Fruit fly (Drosophila melanogaster) whole organism, embryonic: ENCODE data around the gene Hpd.
A peak's percentile ranks its signal among the peaks of the same experiment; 100 is the strongest.

Experiments
- Aef1 ChIP-seq: fragments of 200-800 bp; sonication (Bioruptor generic); IDR thresholded peaks from 3 replicates; pipeline ENCODE4 v1.3.6; 2022; ENCODE audit warnings: missing biosample characterization, missing genetic modification characterization
- Blimp-1 ChIP-seq: fragments of 200-800 bp; sonication (Bioruptor generic); optimal IDR thresholded peaks from 3 replicates; lab custom pipeline; 2018; ENCODE audit warnings: missing biosample characterization, missing genetic modification characterization, mild to moderate bottlenecking, moderate library complexity, missing genetic modification reagents
- C15 ChIP-seq: fragments of 200-800 bp; sonication (Bioruptor generic); IDR thresholded peaks from 3 replicates; pipeline ENCODE4 v1.3.6; 2022; ENCODE audit warnings: missing biosample characterization, missing genetic modification characterization
- CG10366 ChIP-seq: fragments of 200-800 bp; sonication (Bioruptor generic); IDR thresholded peaks from 2 replicates; pipeline ENCODE4 v1.3.6; 2022; ENCODE audit warnings: missing biosample characterization, missing genetic modification characterization
- CG11456 ChIP-seq: fragments of 200-800 bp; sonication (Bioruptor generic); IDR thresholded peaks from 3 replicates; pipeline ENCODE4 v1.3.6; 2022; ENCODE audit warnings: missing biosample characterization, missing genetic modification characterization
- CG11504 ChIP-seq: fragments of 200-800 bp; sonication (Bioruptor generic); optimal IDR thresholded peaks from 3 replicates; lab custom pipeline; 2019; ENCODE audit warnings: missing biosample characterization, mild to moderate bottlenecking, missing genetic modification characterization, moderate library complexity
- CG11696 ChIP-seq: fragments of 200-800 bp; sonication (Bioruptor generic); IDR thresholded peaks from 2 replicates; pipeline ENCODE4 v1.3.6; 2022; ENCODE audit warnings: missing biosample characterization, missing genetic modification characterization
- CG12769 ChIP-seq: fragments of 200-800 bp; sonication (Bioruptor generic); optimal IDR thresholded peaks from 2 replicates; lab custom pipeline; 2019; ENCODE audit warnings: missing biosample characterization, mild to moderate bottlenecking, missing genetic modification characterization, moderate library complexity
- CG15011 ChIP-seq: fragments of 200-800 bp; sonication (Bioruptor generic); optimal IDR thresholded peaks from 3 replicates; lab custom pipeline; 2018; ENCODE audit warnings: missing biosample characterization, mild to moderate bottlenecking, missing genetic modification characterization
- CG15269 ChIP-seq: fragments of 200-800 bp; sonication (Bioruptor generic); optimal IDR thresholded peaks from 2 replicates; lab custom pipeline; 2018; ENCODE audit warnings: missing biosample characterization, mild to moderate bottlenecking, missing genetic modification characterization, moderate library complexity
- CG17328 ChIP-seq: fragments of 200-800 bp; sonication (Bioruptor generic); IDR thresholded peaks from 2 replicates; pipeline ENCODE4 v1.3.6; 2022; ENCODE audit warnings: missing biosample characterization, missing genetic modification characterization
- CG2116 ChIP-seq: fragments of 200-800 bp; sonication (Bioruptor generic); optimal IDR thresholded peaks from 3 replicates; lab custom pipeline; 2018; ENCODE audit warnings: missing biosample characterization, mild to moderate bottlenecking, missing genetic modification characterization
- CG30431 ChIP-seq: fragments of 200-800 bp; sonication (Bioruptor generic); optimal IDR thresholded peaks from 2 replicates; lab custom pipeline; 2017; ENCODE audit warnings: missing biosample characterization, missing genetic modification characterization
- CG33213 ChIP-seq: fragments of 200-800 bp; sonication (Bioruptor generic); optimal IDR thresholded peaks from 3 replicates; lab custom pipeline; 2016; ENCODE audit warnings: missing biosample characterization, missing genetic modification characterization
- CG3838 ChIP-seq: fragments of 200-800 bp; sonication (Bioruptor generic); optimal IDR thresholded peaks from 3 replicates; lab custom pipeline; 2016; ENCODE audit warnings: missing biosample characterization, missing genetic modification characterization
- CG5953 ChIP-seq: fragments of 200-800 bp; sonication (Bioruptor generic); IDR thresholded peaks from 2 replicates; pipeline ENCODE4 v1.3.6; 2022; ENCODE audit warnings: missing biosample characterization, missing genetic modification characterization
- CG6765 ChIP-seq: fragments of 200-800 bp; sonication (Bioruptor generic); optimal IDR thresholded peaks from 3 replicates; lab custom pipeline; 2017; ENCODE audit warnings: missing biosample characterization, mild to moderate bottlenecking, missing genetic modification characterization
- CG7372 ChIP-seq: fragments of 200-800 bp; sonication (Bioruptor generic); IDR thresholded peaks from 2 replicates; pipeline ENCODE4 v1.3.6; 2022; ENCODE audit warnings: missing biosample characterization, missing genetic modification characterization
- CG7556 ChIP-seq: fragments of 200-800 bp; sonication (Bioruptor generic); optimal IDR thresholded peaks from 2 replicates; lab custom pipeline; 2017; ENCODE audit warnings: missing biosample characterization, mild to moderate bottlenecking, missing genetic modification characterization
- CG9215 ChIP-seq: fragments of 200-800 bp; sonication (Bioruptor generic); IDR thresholded peaks from 2 replicates; pipeline ENCODE4 v1.3.6; 2022; ENCODE audit warnings: missing biosample characterization, missing genetic modification characterization
- CG9437 ChIP-seq: fragments of 200-800 bp; sonication (Bioruptor generic); optimal IDR thresholded peaks from 2 replicates; lab custom pipeline; 2018; ENCODE audit warnings: missing biosample characterization, mild to moderate bottlenecking, missing genetic modification characterization
- CG9609 ChIP-seq: fragments of 200-800 bp; sonication (Bioruptor generic); optimal IDR thresholded peaks from 3 replicates; lab custom pipeline; 2016; ENCODE audit warnings: missing biosample characterization, missing genetic modification characterization
- CoRest ChIP-seq: fragments of 200-800 bp; sonication (Bioruptor generic); optimal IDR thresholded peaks from 3 replicates; lab custom pipeline; 2018; ENCODE audit warnings: missing biosample characterization, mild to moderate bottlenecking, missing genetic modification characterization, moderate library complexity
- Doc3 ChIP-seq: fragments of 200-800 bp; sonication (Bioruptor generic); IDR thresholded peaks from 3 replicates; pipeline ENCODE4 v1.3.6; 2022; ENCODE audit warnings: missing biosample characterization, missing genetic modification characterization; ENCODE audit not compliant: partially characterized antibody
- Hmx ChIP-seq: fragments of 200-800 bp; sonication (Bioruptor generic); optimal IDR thresholded peaks from 2 replicates; lab custom pipeline; 2016; ENCODE audit warnings: missing biosample characterization, missing genetic modification characterization
- Hr3 ChIP-seq: fragments of 200-800 bp; sonication (Bioruptor generic); optimal IDR thresholded peaks from 3 replicates; lab custom pipeline; 2016; ENCODE audit warnings: missing biosample characterization, missing genetic modification characterization
- Mad ChIP-seq: fragments of 200-800 bp; sonication (Bioruptor generic); optimal IDR thresholded peaks from 2 replicates; lab custom pipeline; 2016; ENCODE audit warnings: missing biosample characterization, missing genetic modification characterization
- Nf-YA ChIP-seq: fragments of 200-800 bp; sonication (Bioruptor generic); IDR thresholded peaks from 2 replicates; pipeline ENCODE4 v1.3.6; 2022; ENCODE audit warnings: missing biosample characterization, missing genetic modification characterization
- Nf-YB ChIP-seq: fragments of 200-800 bp; sonication (Bioruptor generic); optimal IDR thresholded peaks from 3 replicates; lab custom pipeline; 2019; ENCODE audit warnings: missing biosample characterization, mild to moderate bottlenecking, missing genetic modification characterization, moderate library complexity
- abd-A ChIP-seq: fragments of 200-800 bp; sonication (Bioruptor generic); optimal IDR thresholded peaks from 3 replicates; lab custom pipeline; 2019; ENCODE audit warnings: missing biosample characterization, mild to moderate bottlenecking, missing genetic modification characterization, moderate library complexity
- ap ChIP-seq: fragments of 200-800 bp; sonication (Bioruptor generic); IDR thresholded peaks from 2 replicates; pipeline ENCODE4 v1.3.6; 2022; ENCODE audit warnings: missing biosample characterization, missing genetic modification characterization
- cad ChIP-seq: fragments of >200 bp; optimal IDR thresholded peaks from 2 replicates; lab custom pipeline; 2017; ENCODE audit warnings: missing biosample characterization, missing genetic modification characterization
- chif ChIP-seq, 2 experiments: fragments of 200-800 bp; sonication (Bioruptor generic); optimal IDR thresholded peaks; 3 replicates each; lab custom pipeline; 2016; ENCODE audit warnings: missing biosample characterization in 2 of 2, missing genetic modification characterization in 2 of 2
- chm ChIP-seq: fragments of 200-800 bp; sonication (Bioruptor generic); IDR thresholded peaks from 2 replicates; pipeline ENCODE4 v1.3.6; 2022; ENCODE audit warnings: missing biosample characterization, missing genetic modification characterization
- crc ChIP-seq: fragments of 200-800 bp; sonication (Bioruptor generic); optimal IDR thresholded peaks from 2 replicates; lab custom pipeline; 2016; ENCODE audit warnings: missing biosample characterization, missing genetic modification characterization
- dimm ChIP-seq: fragments of 200-800 bp; sonication (Bioruptor generic); IDR thresholded peaks from 2 replicates; pipeline ENCODE4 v1.3.6; 2022; ENCODE audit warnings: missing biosample characterization, missing genetic modification characterization
- dpn ChIP-seq, 2 experiments: fragments of 200-800 bp; sonication (Bioruptor generic); optimal IDR thresholded peaks; 3 replicates each; lab custom pipeline; 2016; ENCODE audit warnings: missing biosample characterization in 2 of 2, missing genetic modification characterization in 2 of 2
- fru ChIP-seq: fragments of >200 bp; optimal IDR thresholded peaks from 2 replicates; lab custom pipeline; 2017
- ftz-f1 ChIP-seq: fragments of 200-800 bp; sonication (Bioruptor generic); optimal IDR thresholded peaks from 2 replicates; lab custom pipeline; 2016; ENCODE audit warnings: missing biosample characterization, missing genetic modification characterization
- jing ChIP-seq: fragments of 200-800 bp; sonication (Bioruptor generic); optimal IDR thresholded peaks from 2 replicates; lab custom pipeline; 2018; ENCODE audit warnings: missing biosample characterization, mild to moderate bottlenecking, missing genetic modification characterization
- kay ChIP-seq: fragments of 200-800 bp; sonication (Bioruptor generic); optimal IDR thresholded peaks from 2 replicates; lab custom pipeline; 2016; ENCODE audit warnings: missing biosample characterization, missing genetic modification characterization
- lmd ChIP-seq: fragments of 200-800 bp; sonication (Bioruptor generic); IDR thresholded peaks from 2 replicates; pipeline ENCODE4 v1.3.6; 2022; ENCODE audit warnings: missing biosample characterization, missing genetic modification characterization
- luna ChIP-seq: fragments of 200-800 bp; sonication (Bioruptor generic); optimal IDR thresholded peaks from 2 replicates; lab custom pipeline; 2016; ENCODE audit warnings: missing biosample characterization, missing genetic modification characterization
- oc ChIP-seq: fragments of 200-800 bp; sonication (Bioruptor generic); optimal IDR thresholded peaks from 2 replicates; lab custom pipeline; 2018; ENCODE audit warnings: missing biosample characterization, mild to moderate bottlenecking, missing genetic modification characterization, moderate library complexity
- onecut ChIP-seq: fragments of 200-800 bp; sonication (Bioruptor generic); IDR thresholded peaks from 2 replicates; pipeline ENCODE4 v1.3.6; 2022; ENCODE audit warnings: missing biosample characterization, missing genetic modification characterization
- otp ChIP-seq: fragments of 200-800 bp; sonication (Bioruptor generic); IDR thresholded peaks from 3 replicates; pipeline ENCODE4, ENCODE4 v1.3.6; 2022; ENCODE audit warnings: missing biosample characterization, missing genetic modification characterization
- sima ChIP-seq: fragments of 200-800 bp; sonication (Bioruptor generic); optimal IDR thresholded peaks from 2 replicates; lab custom pipeline; 2016; ENCODE audit warnings: missing biosample characterization, missing genetic modification characterization
- slbo ChIP-seq: fragments of 200-800 bp; sonication (Bioruptor generic); IDR thresholded peaks from 2 replicates; pipeline ENCODE4 v1.3.6; 2022; ENCODE audit warnings: missing biosample characterization, missing genetic modification characterization
- sr ChIP-seq: fragments of 200-800 bp; sonication (Bioruptor generic); IDR thresholded peaks from 3 replicates; pipeline ENCODE4 v1.3.6; 2022; ENCODE audit warnings: missing biosample characterization, missing genetic modification characterization
- sug ChIP-seq: fragments of 200-800 bp; optimal IDR thresholded peaks from 2 replicates; lab custom pipeline; 2019; ENCODE audit warnings: missing biosample characterization, mild to moderate bottlenecking, missing genetic modification characterization, moderate library complexity
- tap ChIP-seq: fragments of 200-800 bp; optimal IDR thresholded peaks from 3 replicates; lab custom pipeline; 2019; ENCODE audit warnings: missing biosample characterization, mild to moderate bottlenecking, missing genetic modification characterization, moderate library complexity
- zen ChIP-seq: fragments of 200-800 bp; sonication (Bioruptor generic); optimal IDR thresholded peaks from 3 replicates; lab custom pipeline; 2018; ENCODE audit warnings: missing biosample characterization, mild to moderate bottlenecking, missing genetic modification characterization, moderate library complexity
- zfh2 ChIP-seq: fragments of 200-800 bp; sonication (Bioruptor generic); optimal IDR thresholded peaks from 2 replicates; lab custom pipeline; 2016; ENCODE audit warnings: missing biosample characterization, missing genetic modification characterization

Gene Hpd

dm6 chr3L:20474789-20475208 lies 35.1 kb upstream of the Hpd start (continued):
- no peak for TF ChIP-seq lmd (GFP tag; lab: Robert Waterston, UW)
- TF ChIP-seq CG11504 (tag; lab: Kevin White, UChicago) = peak; percentile 88
- TF ChIP-seq chm (GFP tag; lab: Robert Waterston, UW) = no peak
- no peak for TF ChIP-seq C15 (GFP tag; lab: Robert Waterston, UW)
- TF ChIP-seq kay (GFP tag; lab: Kevin White, UChicago) = peak; percentile 76
- TF ChIP-seq Mad (GFP tag; lab: Kevin White, UChicago) = peak; percentile 83
- peak; percentile 84 for TF ChIP-seq CG7556 (GFP tag; lab: Kevin White, UChicago)
- no peak for TF ChIP-seq otp (GFP tag; lab: Robert Waterston, UW)
- TF ChIP-seq dimm (GFP tag; lab: Robert Waterston, UW) = no peak
- TF ChIP-seq jing (GFP tag; lab: Kevin White, UChicago) = peak; percentile 56
- peak; percentile 85 for TF ChIP-seq CG6765
- peak; percentile 89 for TF ChIP-seq CoRest
- peak; percentile 64 for TF ChIP-seq CG2116
- TF ChIP-seq sr = no peak
- peak; percentile 77 for TF ChIP-seq Blimp-1 (GFP tag; lab: Kevin White, UChicago)
- no peak for TF ChIP-seq CG17328 (GFP tag; lab: Robert Waterston, UW)
- TF ChIP-seq sug (tag; lab: Kevin White, UChicago) = peak; percentile 86
- peak; percentile 94 for TF ChIP-seq abd-A (tag; lab: Kevin White, UChicago)
- no peak for TF ChIP-seq ap
- peak; percentile 82 for TF ChIP-seq CG33213 (GFP tag; lab: Kevin White, UChicago)
- TF ChIP-seq CG11456 (GFP tag; lab: Robert Waterston, UW) = no peak
- TF ChIP-seq Nf-YB (GFP tag; lab: Kevin White, UChicago) = peak; percentile 63
- peak; percentile 74 for TF ChIP-seq CG15011
- peak; percentile 83 for TF ChIP-seq tap
- TF ChIP-seq CG3838 = no peak
- TF ChIP-seq ftz-f1 (GFP tag; lab: Kevin White, UChicago) = peak; percentile 49
- TF ChIP-seq onecut = peak; percentile 73
- no peak for TF ChIP-seq Doc3
- no peak for TF ChIP-seq Aef1
- TF ChIP-seq sima (GFP tag; lab: Kevin White, UChicago) = peak; percentile 59
- TF ChIP-seq fru (lab: Kevin White, UChicago) = no peak
- no peak for TF ChIP-seq CG10366 (GFP tag; lab: Robert Waterston, UW)
- no peak for TF ChIP-seq cad (GFP tag; lab: Kevin White, UChicago)
- peak; percentile 77 for TF ChIP-seq zen
- TF ChIP-seq chif (GFP tag; optimal IDR thresholded peaks at IDR 0.05; lab: Kevin White, UChicago) = peak; percentile 63 to 75
- TF ChIP-seq CG11696 = no peak
- TF ChIP-seq Hmx (GFP tag; lab: Kevin White, UChicago) = peak; percentile 34
- no peak for TF ChIP-seq slbo (GFP tag; lab: Robert Waterston, UW)
- TF ChIP-seq oc (tag; lab: Kevin White, UChicago) = peak; percentile 75
- TF ChIP-seq CG30431 (GFP tag; lab: Kevin White, UChicago) = peak; percentile 71
- no peak for TF ChIP-seq Nf-YA (GFP tag; lab: Robert Waterston, UW)
- TF ChIP-seq CG9609 (GFP tag; lab: Kevin White, UChicago) = peak; percentile 84
- no peak for TF ChIP-seq CG9215 (GFP tag; lab: Robert Waterston, UW)
- peak; percentile 89 to 94 for TF ChIP-seq dpn (GFP tag; optimal IDR thresholded peaks at IDR 0.05; lab: Kevin White, UChicago)
- peak; percentile 76 for TF ChIP-seq crc (GFP tag; lab: Kevin White, UChicago)
- peak; percentile 87 for TF ChIP-seq luna (GFP tag; lab: Kevin White, UChicago)
- TF ChIP-seq CG15269 (tag; lab: Kevin White, UChicago) = peak; percentile 89
- TF ChIP-seq CG12769 = peak; percentile 90
- TF ChIP-seq CG9437 (GFP tag; lab: Kevin White, UChicago) = peak; percentile 77
- no peak for TF ChIP-seq CG7372 (GFP tag; lab: Robert Waterston, UW)
- peak; percentile 90 for TF ChIP-seq Hr3 (GFP tag; lab: Kevin White, UChicago)
- peak; percentile 90 for TF ChIP-seq zfh2 (GFP tag; lab: Kevin White, UChicago)
- TF ChIP-seq CG5953 = no peak
